Fruit fly (Drosophila melanogaster): ENCODE data around the gene nebu.

- TF ChIP-seq CG8478 (optimal IDR thresholded peaks at IDR 0.05) (no peak), CTCF (optimal IDR thresholded peaks at IDR 0.05) (no peak)
Measured at dm6 chr3L:12798795-12799311, 44.1 kb downstream of the nebu start.
